ENCODE assay signal across 1 fruit fly cellular context in the genomic region with DNA sequence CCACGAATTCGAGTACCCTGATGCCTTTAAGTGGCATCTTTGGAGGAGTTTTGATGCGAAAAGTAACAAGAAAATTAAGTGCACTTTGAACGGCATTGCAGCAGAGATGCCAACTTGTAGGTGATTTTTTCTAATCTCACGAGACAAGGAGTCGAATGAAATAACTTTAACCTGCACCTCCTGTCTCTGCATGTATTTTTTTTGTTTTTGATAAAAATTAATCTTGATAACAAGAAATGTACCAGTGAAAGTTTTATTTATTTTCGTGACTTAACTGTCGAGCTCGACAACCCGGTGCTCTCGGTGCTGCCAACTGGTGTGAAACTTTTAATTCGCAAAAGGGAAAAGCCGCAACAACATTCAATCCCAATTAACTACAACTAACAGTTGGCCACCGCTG.
TF ChIP-seq lines count a peak whose summit lies in the region.

Amacr (minus strand) TSS at position 182 of the 400 bp plus-strand sequence.
Ns4 (plus strand) TSS at position 317 of the 400 bp plus-strand sequence.

TF ChIP-seq in whole organism, embryonic, 481 proteins besides CTCF, POLR2A, EP300 and RAD21 (continued from another document and continues in another):
- TF ChIP-seq pan (optimal IDR thresholded peaks at IDR 0.05; lab: Kevin White, UChicago) = no peak
- TF ChIP-seq pan (GFP tag; optimal IDR thresholded peaks at IDR 0.05 in 1 of 2, IDR thresholded peaks at IDR 0.05 in 1 of 2) = peak in 1 of 2 experiments; percentile 57
- TF ChIP-seq gt (GFP tag; IDR thresholded peaks at IDR 0.05; lab: Robert Waterston, UW) = no peak
- TF ChIP-seq CG12769 (tag; optimal IDR thresholded peaks at IDR 0.05; lab: Kevin White, UChicago) = no peak
- peak; percentile 65 for TF ChIP-seq tx (GFP tag; optimal IDR thresholded peaks at IDR 0.05; lab: Kevin White, UChicago)
- TF ChIP-seq Atf3 (GFP tag; optimal IDR thresholded peaks at IDR 0.05; lab: Kevin White, UChicago) = peak; percentile 49
- TF ChIP-seq Pdp1 (GFP tag; optimal IDR thresholded peaks at IDR 0.05; lab: Kevin White, UChicago) = peak; percentile 50 to 56
- peak; percentile 49; the same call in 2 of the 3 replicates for TF ChIP-seq Doc3 (GFP tag; IDR thresholded peaks at IDR 0.05; lab: Robert Waterston, UW; ENCODE audit: partially characterized antibody)
- TF ChIP-seq CG13624 (GFP tag; optimal IDR thresholded peaks at IDR 0.05; lab: Kevin White, UChicago) = peak; percentile 54
- no peak for TF ChIP-seq CG6765 (GFP tag; optimal IDR thresholded peaks at IDR 0.05; lab: Kevin White, UChicago)
- TF ChIP-seq BEAF-32 (GFP tag; optimal IDR thresholded peaks at IDR 0.05; lab: Kevin White, UChicago) = peak; percentile 59
- TF ChIP-seq CG6654 (GFP tag; optimal IDR thresholded peaks at IDR 0.05; lab: Kevin White, UChicago) = no peak
- TF ChIP-seq pros (GFP tag; optimal IDR thresholded peaks at IDR 0.05; lab: Kevin White, UChicago) = no peak
- no peak for TF ChIP-seq h (optimal IDR thresholded peaks at IDR 0.05; lab: Kevin White, UChicago)
- peak in 1 of 3 experiments; percentile 37 for TF ChIP-seq lola (GFP tag; optimal IDR thresholded peaks at IDR 0.05; lab: Kevin White, UChicago)
- TF ChIP-seq CG14050 (GFP tag; IDR thresholded peaks at IDR 0.05; lab: Robert Waterston, UW) = 0 out of 3 replicates have a peak, but pooled peaks have one; percentile 24
- TF ChIP-seq CG11247 (GFP tag; IDR thresholded peaks at IDR 0.05; lab: Robert Waterston, UW) = no peak
- TF ChIP-seq CG8089 (GFP tag; optimal IDR thresholded peaks at IDR 0.05; lab: Kevin White, UChicago) = peak; percentile 18
- no peak for TF ChIP-seq jing (GFP tag; optimal IDR thresholded peaks at IDR 0.05; lab: Kevin White, UChicago)
- TF ChIP-seq Dbx (GFP tag; IDR thresholded peaks at IDR 0.05; lab: Robert Waterston, UW) = 0 out of 3 replicates have a peak, but pooled peaks have one; percentile 38
- no peak for TF ChIP-seq CG34224 (GFP tag; IDR thresholded peaks at IDR 0.05; lab: Robert Waterston, UW; ENCODE audit: partially characterized antibody)
- no peak for TF ChIP-seq ro (GFP tag; IDR thresholded peaks at IDR 0.05; lab: Robert Waterston, UW)
- TF ChIP-seq CG12219 (GFP tag; optimal IDR thresholded peaks at IDR 0.05; lab: Kevin White, UChicago) = no peak
- TF ChIP-seq CG13123 (GFP tag; optimal IDR thresholded peaks at IDR 0.05; lab: Kevin White, UChicago) = no peak
- TF ChIP-seq fd96Cb (tag; optimal IDR thresholded peaks at IDR 0.05; lab: Kevin White, UChicago) = no peak
- peak; percentile 38; the same call in 1 of the 2 replicates for TF ChIP-seq E2f2 (GFP tag; IDR thresholded peaks at IDR 0.05; lab: Robert Waterston, UW)
- no peak for TF ChIP-seq sug (tag; optimal IDR thresholded peaks at IDR 0.05; lab: Kevin White, UChicago)
- TF ChIP-seq CG9437 (GFP tag; optimal IDR thresholded peaks at IDR 0.05; lab: Kevin White, UChicago) = peak; percentile 46
- peak; percentile 1 for TF ChIP-seq CG16815 (GFP tag; optimal IDR thresholded peaks at IDR 0.05; lab: Kevin White, UChicago)
- peak; percentile 2 for TF ChIP-seq CG9876 (GFP tag; optimal IDR thresholded peaks at IDR 0.05; lab: Kevin White, UChicago)
- no peak for TF ChIP-seq pfk (GFP tag; optimal IDR thresholded peaks at IDR 0.05; lab: Kevin White, UChicago)
- peak; percentile 73; the same call in 1 of the 3 replicates for TF ChIP-seq CG34422 (GFP tag; IDR thresholded peaks at IDR 0.05; lab: Robert Waterston, UW)
- TF ChIP-seq insv (GFP tag; optimal IDR thresholded peaks at IDR 0.05; lab: Kevin White, UChicago) = no peak
- no peak for TF ChIP-seq stc (GFP tag; IDR thresholded peaks at IDR 0.05; lab: Robert Waterston, UW)
- no peak for TF ChIP-seq CG8765 (GFP tag; IDR thresholded peaks at IDR 0.05; lab: Robert Waterston, UW)
- no peak for TF ChIP-seq dimm (GFP tag; IDR thresholded peaks at IDR 0.05; lab: Robert Waterston, UW)
- peak; percentile 25 for TF ChIP-seq Dad (GFP tag; optimal IDR thresholded peaks at IDR 0.05; lab: Kevin White, UChicago)
- peak; percentile 62 for TF ChIP-seq al (GFP tag; IDR thresholded peaks at IDR 0.05; lab: Robert Waterston, UW)
- no peak for TF ChIP-seq D19A (tag; optimal IDR thresholded peaks at IDR 0.05; lab: Kevin White, UChicago)
- peak; percentile 72 for TF ChIP-seq sob (GFP tag; IDR thresholded peaks at IDR 0.05; lab: Robert Waterston, UW)
- TF ChIP-seq Xrp1 (GFP tag; IDR thresholded peaks at IDR 0.05; lab: Robert Waterston, UW) = no peak
- TF ChIP-seq CG4424 (GFP tag; optimal IDR thresholded peaks at IDR 0.05; lab: Kevin White, UChicago) = peak; percentile 31
- TF ChIP-seq CG10209 (GFP tag; optimal IDR thresholded peaks at IDR 0.05; lab: Kevin White, UChicago) = peak; percentile 10
- no peak for TF ChIP-seq CG6813 (GFP tag; optimal IDR thresholded peaks at IDR 0.05; lab: Kevin White, UChicago)
- TF ChIP-seq Opbp (GFP tag; IDR thresholded peaks at IDR 0.05; lab: Robert Waterston, UW; ENCODE audit: partially characterized antibody) = 0 out of 3 replicates have a peak, but pooled peaks have one; percentile 10
- no peak for TF ChIP-seq psq (GFP tag; optimal IDR thresholded peaks at IDR 0.05; lab: Kevin White, UChicago)
- 0 out of 3 replicates have a peak, but pooled peaks have one; percentile 28 for TF ChIP-seq ken (GFP tag; IDR thresholded peaks at IDR 0.05; lab: Robert Waterston, UW)
- TF ChIP-seq E2f1 (GFP tag; IDR thresholded peaks at IDR 0.05; lab: Robert Waterston, UW) = no peak
- peak; percentile 30 for TF ChIP-seq ind (GFP tag; optimal IDR thresholded peaks at IDR 0.05; lab: Kevin White, UChicago)
- no peak for TF ChIP-seq ham (GFP tag; IDR thresholded peaks at IDR 0.05; lab: Robert Waterston, UW)
- TF ChIP-seq kah (GFP tag; optimal IDR thresholded peaks at IDR 0.05; lab: Kevin White, UChicago) = no peak
- no peak for TF ChIP-seq CG8290 (GFP tag; optimal IDR thresholded peaks at IDR 0.05; lab: Kevin White, UChicago)
- TF ChIP-seq CG8290 (tag; optimal IDR thresholded peaks at IDR 0.05; lab: Kevin White, UChicago) = peak in 1 of 2 experiments; percentile 2
- TF ChIP-seq crol (GFP tag; IDR thresholded peaks at IDR 0.05; lab: Robert Waterston, UW) = no peak
- TF ChIP-seq pum (GFP tag; optimal IDR thresholded peaks at IDR 0.05; lab: Kevin White, UChicago) = peak; percentile 53
- 0 out of 2 replicates have a peak, but pooled peaks have one; percentile 23 for TF ChIP-seq wdn (GFP tag; IDR thresholded peaks at IDR 0.05; lab: Robert Waterston, UW)
- TF ChIP-seq row (GFP tag; IDR thresholded peaks at IDR 0.05; lab: Robert Waterston, UW) = peak; percentile 89
- TF ChIP-seq ato (GFP tag; IDR thresholded peaks at IDR 0.05; lab: Robert Waterston, UW; ENCODE audit: partially characterized antibody) = no peak
- peak; percentile 65 for TF ChIP-seq CG13424 (tag; optimal IDR thresholded peaks at IDR 0.05; lab: Kevin White, UChicago)
- no peak for TF ChIP-seq Usf (GFP tag; optimal IDR thresholded peaks at IDR 0.05; lab: Kevin White, UChicago)
- TF ChIP-seq ranshi (GFP tag; IDR thresholded peaks at IDR 0.05; lab: Robert Waterston, UW) = peak; percentile 39; the same call in 1 of the 2 replicates
- TF ChIP-seq CG2199 (GFP tag; IDR thresholded peaks at IDR 0.05; lab: Robert Waterston, UW) = no peak
- no peak for TF ChIP-seq CG11456 (GFP tag; IDR thresholded peaks at IDR 0.05; lab: Robert Waterston, UW)
- peak; percentile 75 for TF ChIP-seq CoRest (tag; optimal IDR thresholded peaks at IDR 0.05; lab: Kevin White, UChicago)
- TF ChIP-seq Nf-YC (tag; optimal IDR thresholded peaks at IDR 0.05; lab: Kevin White, UChicago) = no peak
- TF ChIP-seq Abd-B (GFP tag; optimal IDR thresholded peaks at IDR 0.05; lab: Kevin White, UChicago) = no peak
- no peak for TF ChIP-seq disco-r (GFP tag; optimal IDR thresholded peaks at IDR 0.05; lab: Kevin White, UChicago)
- TF ChIP-seq Dp (GFP tag; optimal IDR thresholded peaks at IDR 0.05; lab: Kevin White, UChicago) = peak; percentile 28
- TF ChIP-seq CG6683 (GFP tag; optimal IDR thresholded peaks at IDR 0.05; lab: Kevin White, UChicago) = no peak
- peak; percentile 24 for TF ChIP-seq repo (GFP tag; optimal IDR thresholded peaks at IDR 0.05; lab: Kevin White, UChicago)
- peak; percentile 51 for TF ChIP-seq stwl (tag; optimal IDR thresholded peaks at IDR 0.05; lab: Kevin White, UChicago)
- no peak for TF ChIP-seq onecut (GFP tag; IDR thresholded peaks at IDR 0.05; lab: Robert Waterston, UW)
- peak; percentile 17; the same call in 1 of the 2 replicates for TF ChIP-seq CG14441 (GFP tag; IDR thresholded peaks at IDR 0.05; lab: Robert Waterston, UW)
- TF ChIP-seq CG6689 (GFP tag; IDR thresholded peaks at IDR 0.05; lab: Robert Waterston, UW) = no peak
- no peak for TF ChIP-seq CG4404 (GFP tag; IDR thresholded peaks at IDR 0.05; lab: Robert Waterston, UW)
- no peak for TF ChIP-seq kay (GFP tag; optimal IDR thresholded peaks at IDR 0.05; lab: Kevin White, UChicago)
- no peak for TF ChIP-seq CG10959 (GFP tag; IDR thresholded peaks at IDR 0.05; lab: Robert Waterston, UW)
- peak; percentile 18 for TF ChIP-seq CG34376 (GFP tag; optimal IDR thresholded peaks at IDR 0.05; lab: Kevin White, UChicago)
- TF ChIP-seq lab (GFP tag; optimal IDR thresholded peaks at IDR 0.05; lab: Kevin White, UChicago) = no peak
- no peak for TF ChIP-seq CG31224 (GFP tag; IDR thresholded peaks at IDR 0.05; lab: Robert Waterston, UW)
- peak; percentile 39; the same call in 1 of the 2 replicates for TF ChIP-seq sna (GFP tag; IDR thresholded peaks at IDR 0.05; lab: Robert Waterston, UW; ENCODE audit: partially characterized antibody)
- TF ChIP-seq mld (GFP tag; IDR thresholded peaks at IDR 0.05; lab: Robert Waterston, UW; ENCODE audit: partially characterized antibody) = no peak
- TF ChIP-seq ERR (GFP tag; optimal IDR thresholded peaks at IDR 0.05; lab: Kevin White, UChicago) = peak; percentile 49
- no peak for TF ChIP-seq Neu2 (GFP tag; optimal IDR thresholded peaks at IDR 0.05; lab: Kevin White, UChicago; ENCODE audit: borderline replicate concordance)
- peak; percentile 93 for TF ChIP-seq MBD-R2 (GFP tag; IDR thresholded peaks at IDR 0.05; lab: Robert Waterston, UW)
- TF ChIP-seq CG2202 (tag; optimal IDR thresholded peaks at IDR 0.05; lab: Kevin White, UChicago) = no peak
- no peak for TF ChIP-seq CG15269 (tag; optimal IDR thresholded peaks at IDR 0.05; lab: Kevin White, UChicago)
- no peak for TF ChIP-seq yki (optimal IDR thresholded peaks at IDR 0.05; lab: Kevin White, UChicago)
- peak; percentile 9 for TF ChIP-seq Nf-YB (GFP tag; optimal IDR thresholded peaks at IDR 0.05; lab: Kevin White, UChicago)
- no peak for TF ChIP-seq lbe (GFP tag; optimal IDR thresholded peaks at IDR 0.05; lab: Kevin White, UChicago)
- TF ChIP-seq CG3838 (GFP tag; optimal IDR thresholded peaks at IDR 0.05; lab: Kevin White, UChicago) = no peak
- peak; percentile 78 for TF ChIP-seq CG4617 (GFP tag; optimal IDR thresholded peaks at IDR 0.05; lab: Kevin White, UChicago; ENCODE audit: borderline replicate concordance)
- no peak for TF ChIP-seq CG10543 (GFP tag; optimal IDR thresholded peaks at IDR 0.05; lab: Kevin White, UChicago)
- TF ChIP-seq gsb-n (tag; optimal IDR thresholded peaks at IDR 0.05; lab: Kevin White, UChicago) = no peak
- no peak for TF ChIP-seq mirr (GFP tag; optimal IDR thresholded peaks at IDR 0.05; lab: Kevin White, UChicago)
- TF ChIP-seq CHES-1-like (GFP tag; optimal IDR thresholded peaks at IDR 0.05; lab: Kevin White, UChicago) = peak; percentile 70
- TF ChIP-seq CG7372 (GFP tag; IDR thresholded peaks at IDR 0.05; lab: Robert Waterston, UW) = no peak
- no peak for TF ChIP-seq inv (GFP tag; IDR thresholded peaks at IDR 0.05; lab: Robert Waterston, UW; ENCODE audit: partially characterized antibody)
- TF ChIP-seq corto (GFP tag; optimal IDR thresholded peaks at IDR 0.05; lab: Kevin White, UChicago) = no peak
- peak; percentile 45 for TF ChIP-seq Antp (GFP tag; optimal IDR thresholded peaks at IDR 0.05; lab: Kevin White, UChicago)
- TF ChIP-seq CG15696 (tag; optimal IDR thresholded peaks at IDR 0.05; lab: Kevin White, UChicago) = no peak
- TF ChIP-seq gce (GFP tag; IDR thresholded peaks at IDR 0.05; lab: Robert Waterston, UW) = no peak
- no peak for TF ChIP-seq en (GFP tag; optimal IDR thresholded peaks at IDR 0.05; lab: Kevin White, UChicago)
- TF ChIP-seq HmgD (GFP tag; optimal IDR thresholded peaks at IDR 0.05; lab: Kevin White, UChicago) = peak; percentile 28
- TF ChIP-seq CG10267 (tag; optimal IDR thresholded peaks at IDR 0.05; lab: Kevin White, UChicago) = peak; percentile 31
- TF ChIP-seq CG17186 (GFP tag; optimal IDR thresholded peaks at IDR 0.05; lab: Kevin White, UChicago) = peak; percentile 14
- TF ChIP-seq sd (tag; optimal IDR thresholded peaks at IDR 0.05; lab: Kevin White, UChicago) = no peak
- TF ChIP-seq CG9932 (GFP tag; IDR thresholded peaks at IDR 0.05; lab: Robert Waterston, UW) = peak; percentile 66
- TF ChIP-seq CG10654 (GFP tag; optimal IDR thresholded peaks at IDR 0.05; lab: Kevin White, UChicago) = no peak
- TF ChIP-seq Ada2b (GFP tag; IDR thresholded peaks at IDR 0.05; lab: Robert Waterston, UW) = peak; percentile 21; the same call in 1 of the 2 replicates
- no peak for TF ChIP-seq CG2129 (GFP tag; IDR thresholded peaks at IDR 0.05; lab: Robert Waterston, UW; ENCODE audit: partially characterized antibody)
- TF ChIP-seq jigr1 (GFP tag; IDR thresholded peaks at IDR 0.05; lab: Robert Waterston, UW) = no peak
- 0 out of 3 replicates have a peak, but pooled peaks have one; percentile 40 for TF ChIP-seq HLH4C (GFP tag; IDR thresholded peaks at IDR 0.05; lab: Robert Waterston, UW; ENCODE audit: partially characterized antibody)
- peak; percentile 65 for TF ChIP-seq chn (GFP tag; optimal IDR thresholded peaks at IDR 0.05; lab: Kevin White, UChicago)
- TF ChIP-seq luna (GFP tag; optimal IDR thresholded peaks at IDR 0.05; lab: Kevin White, UChicago) = peak; percentile 16
- no peak; the same call in 2 of the 3 replicates for TF ChIP-seq B-H1 (GFP tag; IDR thresholded peaks at IDR 0.05; lab: Robert Waterston, UW)
- peak; percentile 67 for TF ChIP-seq CG12659 (GFP tag; optimal IDR thresholded peaks at IDR 0.05; lab: Kevin White, UChicago)
- no peak for TF ChIP-seq dan (GFP tag; IDR thresholded peaks at IDR 0.05; lab: Robert Waterston, UW)
- TF ChIP-seq CG3995 (GFP tag; optimal IDR thresholded peaks at IDR 0.05; lab: Kevin White, UChicago) = peak; percentile 91
- TF ChIP-seq Hand (GFP tag; optimal IDR thresholded peaks at IDR 0.05; lab: Kevin White, UChicago) = no peak
- TF ChIP-seq Atf-2 (GFP tag; optimal IDR thresholded peaks at IDR 0.05; lab: Kevin White, UChicago) = peak; percentile 42
- TF ChIP-seq CG17829 (tag; optimal IDR thresholded peaks at IDR 0.05; lab: Kevin White, UChicago) = peak; percentile 26
- TF ChIP-seq CG43689 (GFP tag; IDR thresholded peaks at IDR 0.05; lab: Robert Waterston, UW) = no peak
- TF ChIP-seq Oaz (GFP tag; IDR thresholded peaks at IDR 0.05; lab: Robert Waterston, UW) = peak; percentile 46; the same call in 1 of the 2 replicates
- 0 out of 3 replicates have a peak, but pooled peaks have one; percentile 33 for TF ChIP-seq zfh1 (GFP tag; IDR thresholded peaks at IDR 0.05; lab: Robert Waterston, UW)
